Worm (Caenorhabditis elegans) whole organism, early embryonic: Measurements from ENCODE around the gene tyr-2.

ENCODE experiments used
- B0310.2 ChIP-seq: sonication (generic microtip); optimal IDR thresholded peaks from 2 replicates; lab custom pipeline; 2016; ENCODE audit warnings: mild to moderate bottlenecking, missing genetic modification characterization, missing compliant biosample characterization
- F13C5.2 ChIP-seq: sonication (generic microtip); optimal IDR thresholded peaks from 2 replicates; lab custom pipeline; 2017; ENCODE audit warnings: mild to moderate bottlenecking, missing genetic modification characterization, inconsistent platforms, missing compliant biosample characterization
- aly-1 ChIP-seq: sonication (generic microtip); optimal IDR thresholded peaks from 2 replicates; lab custom pipeline; 2016; ENCODE audit warnings: missing genetic modification characterization, missing compliant biosample characterization
- ama-1 ChIP-seq: fragments of 150-350 bp; optimal IDR thresholded peaks from 2 replicates; lab custom pipeline; 2014
- ceh-13 ChIP-seq: fragments of 200-800 bp; sonication (Bioruptor generic); optimal IDR thresholded peaks from 2 replicates; lab custom pipeline; 2018; ENCODE audit warnings: mild to moderate bottlenecking, missing genetic modification characterization, missing compliant biosample characterization
- ceh-36 ChIP-seq: sonication (generic microtip); optimal IDR thresholded peaks from 2 replicates; lab custom pipeline; 2016; ENCODE audit warnings: missing genetic modification characterization, inconsistent platforms, missing compliant biosample characterization
- flt-1 ChIP-seq: fragments of 200-800 bp; sonication (Bioruptor generic); IDR thresholded peaks from 2 replicates; pipeline ENCODE4 v1.3.6; 2022; ENCODE audit warnings: missing genetic modification characterization, missing compliant biosample characterization
- hmbx-1 ChIP-seq: sonication (generic microtip); optimal IDR thresholded peaks from 2 replicates; lab custom pipeline; 2016; ENCODE audit warnings: mild to moderate bottlenecking, missing genetic modification characterization, missing compliant biosample characterization
- hmg-4 ChIP-seq: fragments of 200-800 bp; sonication (Bioruptor generic); optimal IDR thresholded peaks from 2 replicates; lab custom pipeline; 2018; ENCODE audit warnings: mild to moderate bottlenecking, missing genetic modification characterization, missing compliant biosample characterization
- scrt-1 ChIP-seq: fragments of 200-800 bp; sonication (Bioruptor generic); IDR thresholded peaks from 2 replicates; pipeline ENCODE4 v1.3.6; 2022; ENCODE audit warnings: missing genetic modification characterization, missing compliant biosample characterization
- tbx-37 ChIP-seq: fragments of 200-800 bp; sonication (Bioruptor generic); conservative IDR thresholded peaks from 2 replicates; pipeline ENCODE4 v1.3.6; 2022; ENCODE audit warnings: missing genetic modification reagents, missing genetic modification characterization, missing compliant biosample characterization

DNA sequence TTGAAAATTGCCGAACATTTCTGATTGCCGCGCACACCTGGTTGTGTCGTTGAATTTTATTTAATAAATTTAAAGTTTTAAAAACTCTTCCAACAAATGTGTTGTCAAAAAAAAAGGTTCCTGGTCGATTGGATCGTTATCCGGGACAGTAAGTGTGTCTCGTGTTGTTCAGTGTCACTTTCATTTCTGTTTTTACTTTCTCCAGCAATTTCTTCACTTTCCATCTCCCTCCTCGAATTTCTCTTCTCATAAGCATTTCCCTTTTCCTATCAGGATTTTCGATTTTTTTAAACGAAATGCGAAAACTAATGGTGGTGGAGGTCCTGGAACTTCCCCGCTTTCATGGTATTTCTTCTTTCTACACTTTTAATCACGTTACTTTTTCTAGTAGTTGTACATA lies 48.4 kb upstream of the tyr-2 start:
- TF ChIP-seq ama-1 (lab: Kevin White, UChicago) (no peak), aly-1 (no peak), scrt-1 (GFP tag; lab: Robert Waterston, UW) (no peak), B0310.2 (tag; lab: Kevin White, UChicago) (no peak), ceh-13 (GFP tag; lab: Kevin White, UChicago) (no peak), ceh-36 (tag; lab: Kevin White, UChicago) (no peak), tbx-37 (GFP tag; lab: Robert Waterston, UW) (no peak), flt-1 (no peak), hmbx-1 (no peak), F13C5.2 (tag; lab: Kevin White, UChicago) (no peak), hmg-4 (GFP tag; lab: Kevin White, UChicago) (no peak)
